Worm (Caenorhabditis elegans) whole organism, mixed stage, embryonic: Measurements from ENCODE around the gene rpt-2.

Source experiments
- M03D4.4 ChIP-seq: sonication (generic microtip); optimal IDR thresholded peaks from 2 replicates; lab custom pipeline; 2017; ENCODE audit warnings: mild to moderate bottlenecking, missing genetic modification characterization, missing compliant biosample characterization
- bed-3 ChIP-seq: fragments of 200-800 bp; sonication (Bioruptor generic); optimal IDR thresholded peaks from 3 replicates; lab custom pipeline; 2018; ENCODE audit warnings: mild to moderate bottlenecking, missing genetic modification characterization, moderate library complexity, missing compliant biosample characterization
- blmp-1 ChIP-seq: fragments of 150-350 bp; optimal IDR thresholded peaks from 2 replicates; lab custom pipeline; 2014; ENCODE audit warnings: missing biosample characterization, missing genetic modification characterization
- ceh-39 ChIP-seq: fragments of 150-350 bp; optimal IDR thresholded peaks from 2 replicates; lab custom pipeline; 2014; ENCODE audit warnings: missing biosample characterization, missing genetic modification characterization
- ceh-83 ChIP-seq: fragments of 200-800 bp; sonication (Bioruptor generic); optimal IDR thresholded peaks from 2 replicates; lab custom pipeline; 2018; ENCODE audit warnings: mild to moderate bottlenecking, missing genetic modification characterization, missing compliant biosample characterization
- ces-1 ChIP-seq: fragments of 150-350 bp; optimal IDR thresholded peaks from 2 replicates; lab custom pipeline; 2014; ENCODE audit warnings: missing biosample characterization, missing genetic modification reagents, missing genetic modification characterization
- cnd-1 ChIP-seq: fragments of 200-800 bp; sonication (Bioruptor generic); optimal IDR thresholded peaks from 2 replicates; lab custom pipeline; 2018; ENCODE audit warnings: mild to moderate bottlenecking, missing genetic modification characterization, missing compliant biosample characterization
- drap-1 ChIP-seq: fragments of 200-800 bp; sonication (Bioruptor generic); optimal IDR thresholded peaks from 3 replicates; lab custom pipeline; 2018; ENCODE audit warnings: mild to moderate bottlenecking, missing genetic modification characterization, missing compliant biosample characterization
- elt-1 ChIP-seq: sonication (generic microtip); optimal IDR thresholded peaks from 2 replicates; lab custom pipeline; 2017; ENCODE audit warnings: missing genetic modification characterization, mild to moderate bottlenecking, missing compliant biosample characterization, antibody characterized with exemption, moderate library complexity, borderline replicate concordance; ENCODE audit not compliant: insufficient read depth
- elt-3 ChIP-seq: fragments of 150-350 bp; optimal IDR thresholded peaks from 2 replicates; lab custom pipeline; 2014; ENCODE audit warnings: missing biosample characterization, missing genetic modification characterization
- flh-1 ChIP-seq: fragments of 200-800 bp; sonication (Bioruptor generic); optimal IDR thresholded peaks from 2 replicates; lab custom pipeline; 2018; ENCODE audit warnings: mild to moderate bottlenecking, missing genetic modification characterization, moderate library complexity, missing compliant biosample characterization
- ham-2 ChIP-seq: fragments of 200-800 bp; sonication (Bioruptor generic); optimal IDR thresholded peaks from 2 replicates; lab custom pipeline; 2018; ENCODE audit warnings: mild to moderate bottlenecking, missing genetic modification characterization, missing compliant biosample characterization
- hlh-1 ChIP-seq: fragments of 150-350 bp; optimal IDR thresholded peaks from 2 replicates; lab custom pipeline; 2014; ENCODE audit warnings: missing biosample characterization, missing genetic modification reagents, missing genetic modification characterization
- lin-13 ChIP-seq: fragments of 150-350 bp; optimal IDR thresholded peaks from 2 replicates; lab custom pipeline; 2014; ENCODE audit warnings: missing biosample characterization, missing genetic modification characterization
- lin-32 ChIP-seq: fragments of 200-800 bp; sonication (Bioruptor generic); optimal IDR thresholded peaks from 2 replicates; lab custom pipeline; 2018; ENCODE audit warnings: mild to moderate bottlenecking, missing genetic modification characterization, missing compliant biosample characterization
- lsy-2 ChIP-seq: fragments of 150-350 bp; optimal IDR thresholded peaks from 2 replicates; lab custom pipeline; 2014; ENCODE audit warnings: missing biosample characterization, missing genetic modification characterization
- mep-1 ChIP-seq: fragments of 150-350 bp; optimal IDR thresholded peaks from 2 replicates; lab custom pipeline; 2017; ENCODE audit warnings: missing biosample characterization, missing genetic modification reagents, missing genetic modification characterization, inconsistent platforms
- mls-2 ChIP-seq: sonication (generic microtip); optimal IDR thresholded peaks from 2 replicates; lab custom pipeline; 2016; ENCODE audit warnings: mild to moderate bottlenecking, missing genetic modification characterization, moderate library complexity, missing compliant biosample characterization
- nhr-12 ChIP-seq: fragments of 150-350 bp; optimal IDR thresholded peaks from 2 replicates; lab custom pipeline; 2014; ENCODE audit warnings: missing biosample characterization, missing genetic modification characterization
- nhr-2 ChIP-seq: fragments of 150-350 bp; optimal IDR thresholded peaks from 2 replicates; lab custom pipeline; 2014; ENCODE audit warnings: missing biosample characterization, missing genetic modification characterization
- nhr-237 ChIP-seq: fragments of 150-350 bp; optimal IDR thresholded peaks from 2 replicates; lab custom pipeline; 2014; ENCODE audit warnings: missing biosample characterization, missing genetic modification characterization
- nhr-28 ChIP-seq: fragments of 150-350 bp; optimal IDR thresholded peaks from 2 replicates; lab custom pipeline; 2014; ENCODE audit warnings: missing biosample characterization, missing genetic modification characterization
- nhr-76 ChIP-seq: sonication (generic microtip); optimal IDR thresholded peaks from 2 replicates; lab custom pipeline; 2017; ENCODE audit warnings: missing biosample characterization, missing genetic modification characterization
- pha-4 ChIP-seq: fragments of 150-350 bp; optimal IDR thresholded peaks from 2 replicates; lab custom pipeline; 2018; ENCODE audit warnings: missing biosample characterization, missing genetic modification reagents, missing genetic modification characterization
- sptf-1 ChIP-seq: sonication (generic microtip); optimal IDR thresholded peaks from 2 replicates; lab custom pipeline; 2017; ENCODE audit warnings: mild to moderate bottlenecking, missing genetic modification characterization, moderate library complexity, missing compliant biosample characterization
- tbx-8 ChIP-seq: fragments of 200-800 bp; sonication (Bioruptor generic); optimal IDR thresholded peaks from 2 replicates; lab custom pipeline; 2018; ENCODE audit warnings: mild to moderate bottlenecking, missing genetic modification characterization, moderate library complexity, missing compliant biosample characterization
- unc-120 ChIP-seq: sonication (generic microtip); optimal IDR thresholded peaks from 2 replicates; lab custom pipeline; 2017; ENCODE audit warnings: missing genetic modification characterization, missing compliant biosample characterization; ENCODE audit not compliant: poor library complexity, severe bottlenecking
- unc-39 ChIP-seq: fragments of 150-350 bp; optimal IDR thresholded peaks from 2 replicates; lab custom pipeline; 2014; ENCODE audit warnings: missing biosample characterization, missing genetic modification characterization
- unc-62 ChIP-seq: fragments of 150-350 bp; optimal IDR thresholded peaks from 2 replicates; lab custom pipeline; 2014; ENCODE audit warnings: missing biosample characterization, missing genetic modification reagents, missing genetic modification characterization
- zip-8 ChIP-seq: fragments of 150-350 bp; optimal IDR thresholded peaks from 2 replicates; lab custom pipeline; 2014; ENCODE audit warnings: missing biosample characterization, missing genetic modification characterization
- ztf-11 ChIP-seq: fragments of 150-350 bp; optimal IDR thresholded peaks from 2 replicates; lab custom pipeline; 2014; ENCODE audit warnings: missing biosample characterization, missing genetic modification characterization

Gene rpt-2

DNA sequence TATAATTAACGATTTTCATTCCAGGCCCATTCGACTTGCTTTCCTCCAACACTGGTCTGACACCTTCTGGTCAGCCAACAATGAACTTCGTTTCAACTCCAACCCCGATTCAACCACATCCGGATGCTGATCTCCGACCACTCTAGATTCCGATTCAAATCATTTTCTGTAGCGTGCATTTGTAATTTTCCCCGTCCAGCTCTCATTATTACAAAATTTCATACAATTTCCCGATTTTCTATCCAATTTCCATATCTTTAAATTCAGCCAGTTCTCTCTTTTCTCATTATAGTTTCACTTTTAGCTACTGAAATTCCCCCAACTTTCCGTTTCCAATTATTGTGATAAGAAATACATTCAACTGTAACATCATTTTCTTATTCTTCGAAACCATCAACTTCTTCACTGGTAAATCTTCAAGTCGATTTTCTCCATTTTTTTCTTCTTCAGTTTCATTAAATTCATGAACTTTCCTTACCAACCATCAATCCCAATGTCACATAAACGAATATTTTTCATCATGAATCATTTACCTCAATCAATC is 1.9 kb downstream of the rpt-2 start:
- TF ChIP-seq mls-2 (no peak), lsy-2 (no peak), zip-8 (tag; lab: Kevin White, UChicago) (no peak), sptf-1 (tag; lab: Kevin White, UChicago) (no peak), lin-13 (no peak), nhr-237 (tag; lab: Kevin White, UChicago) (no peak), nhr-12 (tag; lab: Kevin White, UChicago) (no peak), hlh-1 (tag; lab: Kevin White, UChicago) (no peak), nhr-28 (no peak)

DNA sequence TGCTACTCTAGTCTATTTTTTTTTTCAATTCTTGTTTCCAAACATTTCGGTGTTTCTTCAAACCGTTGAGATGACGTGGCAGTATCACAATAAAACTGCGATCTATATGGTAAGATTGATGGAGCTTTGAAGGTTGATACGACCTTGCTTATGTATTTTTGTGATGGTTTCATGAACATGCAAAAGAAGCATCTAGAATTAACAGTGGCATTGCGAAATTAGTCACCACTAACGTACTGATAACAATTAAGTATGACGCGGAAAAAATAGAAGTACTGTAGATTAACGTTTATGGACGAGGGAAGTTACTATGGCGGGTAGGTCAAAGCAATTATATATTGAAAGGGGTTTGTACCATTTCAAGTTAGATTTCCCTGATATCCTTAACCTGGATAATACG is 5.1 kb downstream of the rpt-2 start:
- TF ChIP-seq M03D4.4 = no peak
- no peak for TF ChIP-seq nhr-28
- no peak for TF ChIP-seq elt-3 (tag; lab: Kevin White, UChicago)
- TF ChIP-seq unc-39 = no peak
- no peak for TF ChIP-seq lsy-2
- TF ChIP-seq zip-8 (tag; lab: Kevin White, UChicago) = no peak
- TF ChIP-seq ceh-39 = no peak
- no peak for TF ChIP-seq unc-62 (GFP tag; lab: Kevin White, UChicago)
- no peak for TF ChIP-seq ztf-11 (tag; lab: Kevin White, UChicago)
- no peak for TF ChIP-seq sptf-1 (tag; lab: Kevin White, UChicago)
- TF ChIP-seq cnd-1 (tag; lab: Kevin White, UChicago) = no peak
- TF ChIP-seq tbx-8 = no peak
- TF ChIP-seq bed-3 (GFP tag; lab: Kevin White, UChicago) = no peak
- no peak for TF ChIP-seq drap-1 (GFP tag; lab: Kevin White, UChicago)
- TF ChIP-seq mls-2 = no peak
- TF ChIP-seq, all 35 proteins: peak for 0

DNA sequence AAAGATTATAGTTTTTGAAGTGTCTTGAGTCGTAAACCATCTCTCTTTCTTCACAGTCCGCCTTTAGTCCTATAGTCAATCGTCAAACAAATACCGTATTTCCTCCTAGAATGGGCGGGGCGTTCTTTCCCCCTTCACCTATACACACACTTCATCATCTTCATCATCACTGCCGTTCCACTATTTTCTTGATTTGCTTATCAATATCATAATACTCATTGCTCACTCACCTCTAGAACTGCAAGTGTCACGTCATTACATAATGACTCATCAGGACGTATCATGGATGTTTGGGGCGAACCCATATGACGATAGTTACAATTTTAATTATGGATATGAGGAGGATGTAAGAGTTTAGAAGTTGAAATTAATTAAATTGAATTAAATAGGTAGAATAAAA is 6.8 kb downstream of the rpt-2 start:
- TF ChIP-seq unc-62 (GFP tag; lab: Kevin White, UChicago) (no peak), nhr-12 (tag; lab: Kevin White, UChicago) (no peak), cnd-1 (tag; lab: Kevin White, UChicago) (no peak), nhr-2 (tag; lab: Kevin White, UChicago) (no peak), ztf-11 (tag; lab: Kevin White, UChicago) (no peak)
- TF ChIP-seq, all 35 proteins: peak for 0

DNA sequence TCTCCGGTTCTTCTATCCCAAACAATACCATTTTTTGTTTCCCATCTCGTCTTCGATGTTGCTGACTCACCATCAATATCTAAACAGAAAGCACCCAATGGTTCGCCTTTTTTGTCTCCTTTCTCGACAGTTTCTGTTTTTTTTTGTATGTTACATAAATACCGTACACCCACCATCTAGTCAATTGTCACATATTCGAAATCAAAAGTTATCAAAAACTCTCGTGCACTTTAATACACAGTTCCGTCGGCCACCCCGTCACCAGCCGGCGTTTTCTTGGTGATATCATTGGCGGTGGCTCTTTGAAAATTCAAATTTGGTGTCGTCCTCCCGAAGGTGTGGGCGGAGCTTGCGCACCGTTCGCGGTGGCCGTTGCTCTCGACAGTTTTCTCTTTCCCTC is 9.5 kb downstream of the rpt-2 start:
- TF ChIP-seq mls-2 (no peak), nhr-237 (tag; lab: Kevin White, UChicago) (no peak), elt-1 (tag; lab: Kevin White, UChicago) (no peak)

DNA sequence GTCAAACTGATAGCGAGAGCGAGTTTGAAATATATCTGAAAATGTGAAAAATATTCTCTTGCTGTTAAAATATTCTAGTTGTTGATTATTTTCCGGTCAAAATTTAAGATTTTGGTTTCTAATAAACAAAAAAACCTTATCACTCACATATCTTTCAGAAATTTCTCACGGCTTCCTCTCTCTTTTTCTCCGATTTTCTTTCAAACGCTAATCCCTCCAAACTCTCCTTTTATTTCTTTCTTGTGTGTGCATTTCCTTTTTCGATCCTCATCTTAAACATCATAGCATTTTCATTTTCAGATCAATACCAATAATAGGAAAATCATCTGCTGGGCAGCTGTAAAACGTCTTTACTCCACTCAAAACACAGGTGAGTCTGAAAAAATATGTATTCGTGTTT is 14.2 kb downstream of the rpt-2 start, which contains the start of gene fos-1:
fos-1 (plus strand) TSS at position 301 of the 400 bp plus-strand sequence.
- TF ChIP-seq bed-3 (GFP tag; lab: Kevin White, UChicago) (no peak), nhr-76 (tag; lab: Kevin White, UChicago) (no peak), drap-1 (GFP tag; lab: Kevin White, UChicago) (no peak), nhr-28 (no peak)
- TF ChIP-seq, all 35 proteins: peak for 0

DNA sequence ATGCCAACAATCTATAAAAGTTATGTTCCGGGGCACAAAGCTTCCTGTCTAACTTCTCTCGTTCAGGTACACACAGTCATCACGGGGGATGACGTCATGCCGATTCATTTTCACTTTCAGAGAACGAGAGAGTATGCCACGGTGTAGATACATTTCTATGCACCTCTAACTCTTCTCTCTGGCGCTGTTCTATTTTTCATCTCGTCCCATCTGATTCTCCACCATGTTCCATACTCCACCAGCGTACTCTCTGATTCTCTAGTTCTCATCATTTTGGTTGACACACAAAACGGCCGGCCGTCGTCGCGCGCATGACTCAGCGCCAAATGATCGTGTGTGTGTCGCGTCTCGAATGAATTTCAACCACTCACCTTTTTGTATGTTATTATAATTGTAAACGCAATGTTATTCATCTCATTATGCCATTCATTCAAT is 17.1 kb downstream of the rpt-2 start:
- TF ChIP-seq ces-1 (peak; percentile 45), elt-3 (tag; lab: Kevin White, UChicago) (peak; percentile 64), sptf-1 (tag; lab: Kevin White, UChicago) (no peak), mep-1 (tag; lab: Kevin White, UChicago) (peak; percentile 49), unc-62 (GFP tag; lab: Kevin White, UChicago) (peak; percentile 48), zip-8 (tag; lab: Kevin White, UChicago) (no peak), lsy-2 (peak; percentile 14), blmp-1 (tag; lab: Kevin White, UChicago) (peak; percentile 93), lin-32 (GFP tag; lab: Kevin White, UChicago) (no peak), hlh-1 (tag; lab: Kevin White, UChicago) (no peak), nhr-28 (no peak), lin-13 (no peak), ceh-83 (GFP tag; lab: Kevin White, UChicago) (no peak), flh-1 (no peak), nhr-237 (tag; lab: Kevin White, UChicago) (peak; percentile 76), unc-39 (no peak), mls-2 (no peak), ham-2 (GFP tag; lab: Kevin White, UChicago) (peak; percentile 27), pha-4 (tag; lab: Kevin White, UChicago) (peak; percentile 73), unc-120 (peak; percentile 41), cnd-1 (tag; lab: Kevin White, UChicago) (no peak)
